Fruit fly (Drosophila melanogaster) whole organism, prepupa: Measurements from ENCODE around the gene Cyp4d20.
A peak's percentile ranks its signal among the peaks of the same experiment; 100 is the strongest.

ENCODE experiments used
- CG31627 ChIP-seq: fragments of 200-800 bp; sonication (Bioruptor generic); optimal IDR thresholded peaks from 3 replicates; lab custom pipeline; 2016; ENCODE audit warnings: missing biosample characterization, missing genetic modification characterization
- CG9139 ChIP-seq: fragments of 200-800 bp; sonication (Bioruptor generic); optimal IDR thresholded peaks from 3 replicates; lab custom pipeline; 2017; ENCODE audit warnings: missing biosample characterization, mild to moderate bottlenecking, missing genetic modification characterization
- Eip75B ChIP-seq: fragments of 200-800 bp; sonication (Bioruptor generic); optimal IDR thresholded peaks from 3 replicates; lab custom pipeline; 2016; ENCODE audit warnings: missing biosample characterization, missing genetic modification characterization
- Hr38 ChIP-seq: sonication (Bioruptor generic); optimal IDR thresholded peaks from 2 replicates; lab custom pipeline; 2016; ENCODE audit warnings: missing biosample characterization, missing genetic modification characterization
- Hr39 ChIP-seq: fragments of 200-800 bp; sonication (Bioruptor generic); optimal IDR thresholded peaks from 2 replicates; lab custom pipeline; 2016; ENCODE audit warnings: missing biosample characterization, missing genetic modification characterization
- dac ChIP-seq: fragments of 200-800 bp; sonication (Bioruptor generic); optimal IDR thresholded peaks from 2 replicates; lab custom pipeline; 2017; ENCODE audit warnings: missing biosample characterization, mild to moderate bottlenecking, missing genetic modification characterization
- salr ChIP-seq, 2 experiments: fragments of 200-800 bp; sonication (Bioruptor generic); optimal IDR thresholded peaks; 3 replicates each; lab custom pipeline; 2016 to 2018; ENCODE audit warnings: missing biosample characterization in 2 of 2, missing genetic modification characterization in 2 of 2, mild to moderate bottlenecking in 1 of 2

dm6 chr3L:2428488-2429302, 49.6 kb downstream of the Cyp4d20 start:
- TF ChIP-seq dac (no peak), salr (GFP tag; optimal IDR thresholded peaks at IDR 0.05; lab: Kevin White, UChicago) (peak in 1 of 2 experiments; percentile 61), CG31627 (GFP tag; lab: Kevin White, UChicago) (no peak), Hr39 (GFP tag; lab: Kevin White, UChicago) (no peak), Hr38 (no peak), CG9139 (peak; percentile 46), Eip75B (no peak)
